Fruit fly (Drosophila melanogaster) whole organism, embryonic: ENCODE results near the gene CG5892.

ENCODE experiments used
- Ada2b ChIP-seq: fragments of 200-800 bp; sonication (Bioruptor generic); IDR thresholded peaks from 2 replicates; pipeline ENCODE4 v1.3.6; 2022; ENCODE audit warnings: missing biosample characterization, missing genetic modification characterization
- CG10274 ChIP-seq: fragments of 200-800 bp; sonication (Bioruptor generic); optimal IDR thresholded peaks from 3 replicates; lab custom pipeline; 2017; ENCODE audit warnings: missing biosample characterization, mild to moderate bottlenecking, missing genetic modification characterization
- CG10431 ChIP-seq: fragments of 200-800 bp; sonication (Bioruptor generic); optimal IDR thresholded peaks from 3 replicates; lab custom pipeline; 2018; ENCODE audit warnings: missing biosample characterization, mild to moderate bottlenecking, missing genetic modification characterization
- CG10654 ChIP-seq: fragments of 200-800 bp; sonication (Bioruptor generic); optimal IDR thresholded peaks from 2 replicates; lab custom pipeline; 2016; ENCODE audit warnings: missing biosample characterization, missing genetic modification characterization
- CG11093 ChIP-seq: fragments of 200-800 bp; sonication (Bioruptor generic); IDR thresholded peaks from 3 replicates; pipeline ENCODE4 v1.3.6; 2022; ENCODE audit warnings: missing biosample characterization, missing genetic modification characterization
- CG11456 ChIP-seq: fragments of 200-800 bp; sonication (Bioruptor generic); IDR thresholded peaks from 3 replicates; pipeline ENCODE4 v1.3.6; 2022; ENCODE audit warnings: missing biosample characterization, missing genetic modification characterization
- CG11696 ChIP-seq: fragments of 200-800 bp; sonication (Bioruptor generic); IDR thresholded peaks from 2 replicates; pipeline ENCODE4 v1.3.6; 2022; ENCODE audit warnings: missing biosample characterization, missing genetic modification characterization
- CG12769 ChIP-seq: fragments of 200-800 bp; sonication (Bioruptor generic); optimal IDR thresholded peaks from 2 replicates; lab custom pipeline; 2019; ENCODE audit warnings: missing biosample characterization, mild to moderate bottlenecking, missing genetic modification characterization, moderate library complexity
- CG13624 ChIP-seq: fragments of 200-800 bp; sonication (Bioruptor generic); optimal IDR thresholded peaks from 2 replicates; lab custom pipeline; 2016; ENCODE audit warnings: missing biosample characterization, missing genetic modification characterization
- CG15073 ChIP-seq: fragments of 200-800 bp; sonication (Bioruptor generic); optimal IDR thresholded peaks from 2 replicates; lab custom pipeline; 2016; ENCODE audit warnings: missing biosample characterization, missing genetic modification characterization
- CG1647 ChIP-seq: fragments of 200-800 bp; sonication (Bioruptor generic); optimal IDR thresholded peaks from 3 replicates; lab custom pipeline; 2016; ENCODE audit warnings: missing biosample characterization, missing genetic modification characterization
- CG18262 ChIP-seq: fragments of 200-800 bp; optimal IDR thresholded peaks from 3 replicates; lab custom pipeline; 2019; ENCODE audit warnings: missing biosample characterization, mild to moderate bottlenecking, missing genetic modification characterization, moderate library complexity
- CG2116 ChIP-seq: fragments of 200-800 bp; sonication (Bioruptor generic); optimal IDR thresholded peaks from 3 replicates; lab custom pipeline; 2018; ENCODE audit warnings: missing biosample characterization, mild to moderate bottlenecking, missing genetic modification characterization
- CG2875 ChIP-seq: fragments of 200-800 bp; sonication (Bioruptor generic); optimal IDR thresholded peaks from 2 replicates; lab custom pipeline; 2017; ENCODE audit warnings: missing biosample characterization, mild to moderate bottlenecking, missing genetic modification characterization, missing genetic modification reagents
- CG30403 ChIP-seq: fragments of 200-800 bp; sonication (Bioruptor generic); optimal IDR thresholded peaks from 3 replicates; lab custom pipeline; 2016; ENCODE audit warnings: missing biosample characterization, missing genetic modification characterization
- CG32767 ChIP-seq: fragments of 200-800 bp; sonication (Bioruptor generic); IDR thresholded peaks from 2 replicates; pipeline ENCODE4 v1.3.6; 2022; ENCODE audit warnings: missing biosample characterization, missing genetic modification characterization
- CG34376 ChIP-seq: fragments of 200-800 bp; sonication (Bioruptor generic); optimal IDR thresholded peaks from 2 replicates; lab custom pipeline; 2018; ENCODE audit warnings: missing biosample characterization, mild to moderate bottlenecking, missing genetic modification characterization
- CG3726 ChIP-seq: fragments of 200-800 bp; sonication (Bioruptor generic); IDR thresholded peaks from 3 replicates; pipeline ENCODE4, ENCODE4 v1.3.6; 2022; ENCODE audit warnings: missing biosample characterization, missing genetic modification characterization
- CG42726 ChIP-seq: fragments of 200-800 bp; sonication (Bioruptor generic); IDR thresholded peaks from 2 replicates; pipeline ENCODE4 v1.3.6; 2022; ENCODE audit warnings: missing biosample characterization, missing genetic modification characterization; ENCODE audit not compliant: partially characterized antibody
- CG7556 ChIP-seq: fragments of 200-800 bp; sonication (Bioruptor generic); optimal IDR thresholded peaks from 2 replicates; lab custom pipeline; 2017; ENCODE audit warnings: missing biosample characterization, mild to moderate bottlenecking, missing genetic modification characterization
- CTCF ChIP-seq: fragments of 200-800 bp; sonication (Bioruptor generic); optimal IDR thresholded peaks from 2 replicates; lab custom pipeline; 2017; ENCODE audit warnings: missing biosample characterization, mild to moderate bottlenecking, missing genetic modification characterization, moderate library complexity
- Dll ChIP-seq: fragments of 200-800 bp; sonication (Bioruptor generic); IDR thresholded peaks from 4 replicates; pipeline ENCODE4 v1.3.6; 2022; ENCODE audit warnings: missing biosample characterization, missing genetic modification characterization; ENCODE audit not compliant: partially characterized antibody
- Gsc ChIP-seq: fragments of 200-800 bp; sonication (Bioruptor generic); IDR thresholded peaks from 2 replicates; pipeline ENCODE4 v1.3.6; 2022; ENCODE audit warnings: missing biosample characterization, missing genetic modification characterization
- H15 ChIP-seq: fragments of 200-800 bp; sonication (Bioruptor generic); IDR thresholded peaks from 3 replicates; pipeline ENCODE4 v1.3.6; 2022; ENCODE audit warnings: missing biosample characterization, missing genetic modification characterization
- Hsf ChIP-seq: fragments of 200-800 bp; sonication (Bioruptor generic); optimal IDR thresholded peaks from 3 replicates; lab custom pipeline; 2016; ENCODE audit warnings: missing biosample characterization, missing genetic modification characterization
- MTF-1 ChIP-seq: fragments of 200-800 bp; sonication (Bioruptor generic); optimal IDR thresholded peaks from 2 replicates; lab custom pipeline; 2018; ENCODE audit warnings: missing biosample characterization, mild to moderate bottlenecking, missing genetic modification characterization, borderline replicate concordance
- Mrtf ChIP-seq: fragments of 200-800 bp; sonication (Bioruptor generic); IDR thresholded peaks from 3 replicates; pipeline ENCODE4 v1.3.6; 2022; ENCODE audit warnings: missing biosample characterization, missing genetic modification characterization
- NK7.1 ChIP-seq: fragments of 200-800 bp; sonication (Bioruptor generic); optimal IDR thresholded peaks from 3 replicates; lab custom pipeline; 2016; ENCODE audit warnings: missing biosample characterization, missing genetic modification characterization
- Rfx ChIP-seq: fragments of 200-800 bp; sonication (Bioruptor generic); IDR thresholded peaks from 2 replicates; pipeline ENCODE4 v1.3.6; 2022; ENCODE audit warnings: missing biosample characterization, missing genetic modification characterization
- Sox102F ChIP-seq: fragments of 200-800 bp; sonication (Bioruptor generic); optimal IDR thresholded peaks from 2 replicates; lab custom pipeline; 2018; ENCODE audit warnings: missing biosample characterization, mild to moderate bottlenecking, missing genetic modification characterization, moderate library complexity
- Taf1 ChIP-seq: fragments of 200-800 bp; sonication (Bioruptor generic); IDR thresholded peaks from 2 replicates; pipeline ENCODE4 v1.3.6; 2022; ENCODE audit warnings: missing biosample characterization, missing genetic modification characterization
- aop ChIP-seq: fragments of 200-800 bp; sonication (Bioruptor generic); IDR thresholded peaks from 2 replicates; pipeline ENCODE4 v1.3.6; 2022; ENCODE audit warnings: missing biosample characterization, missing genetic modification characterization
- bab2 ChIP-seq: fragments of 200-800 bp; sonication (Bioruptor generic); optimal IDR thresholded peaks from 2 replicates; lab custom pipeline; 2016; ENCODE audit warnings: missing biosample characterization, missing genetic modification characterization
- bowl ChIP-seq: fragments of 200-800 bp; sonication (Bioruptor generic); IDR thresholded peaks from 2 replicates; pipeline ENCODE4 v1.3.6; 2022; ENCODE audit warnings: missing biosample characterization, missing genetic modification characterization
- dati ChIP-seq: fragments of 200-800 bp; sonication (Bioruptor generic); IDR thresholded peaks from 2 replicates; pipeline ENCODE4 v1.3.6; 2022; ENCODE audit warnings: missing biosample characterization, missing genetic modification characterization
- ems ChIP-seq: fragments of 200-800 bp; sonication (Bioruptor generic); optimal IDR thresholded peaks from 3 replicates; lab custom pipeline; 2016; ENCODE audit warnings: missing biosample characterization, missing genetic modification characterization
- fd96Cb ChIP-seq: fragments of 200-800 bp; sonication (Bioruptor generic); optimal IDR thresholded peaks from 2 replicates; lab custom pipeline; 2018; ENCODE audit warnings: missing biosample characterization, mild to moderate bottlenecking, missing genetic modification characterization, moderate library complexity
- gem ChIP-seq: fragments of 200-800 bp; sonication (Bioruptor generic); optimal IDR thresholded peaks from 2 replicates; lab custom pipeline; 2019; ENCODE audit warnings: missing biosample characterization, mild to moderate bottlenecking, missing genetic modification characterization, moderate library complexity
- gro ChIP-seq: fragments of 200-800 bp; sonication (Bioruptor generic); optimal IDR thresholded peaks from 2 replicates; lab custom pipeline; 2016; ENCODE audit warnings: missing biosample characterization, missing genetic modification characterization
- insv ChIP-seq, 2 experiments: fragments of 200-800 bp; sonication (Bioruptor generic); optimal IDR thresholded peaks; 3 replicates each; lab custom pipeline; 2016 to 2018; ENCODE audit warnings: missing biosample characterization in 2 of 2, missing genetic modification characterization in 2 of 2
- lab ChIP-seq: fragments of 200-800 bp; sonication (Bioruptor generic); optimal IDR thresholded peaks from 3 replicates; lab custom pipeline; 2017; ENCODE audit warnings: missing biosample characterization, missing genetic modification characterization, mild to moderate bottlenecking, moderate library complexity, missing genetic modification reagents
- luna ChIP-seq: fragments of 200-800 bp; sonication (Bioruptor generic); optimal IDR thresholded peaks from 2 replicates; lab custom pipeline; 2016; ENCODE audit warnings: missing biosample characterization, missing genetic modification characterization
- p53 ChIP-seq: fragments of 200-800 bp; sonication (Bioruptor generic); optimal IDR thresholded peaks from 2 replicates; lab custom pipeline; 2016; ENCODE audit warnings: missing biosample characterization, missing genetic modification characterization
- pho ChIP-seq: fragments of 200-800 bp; sonication (Bioruptor generic); optimal IDR thresholded peaks from 2 replicates; lab custom pipeline; 2016; ENCODE audit warnings: missing biosample characterization, missing genetic modification characterization
- ranshi ChIP-seq: fragments of 200-800 bp; sonication (Bioruptor generic); IDR thresholded peaks from 2 replicates; pipeline ENCODE4 v1.3.6; 2022; ENCODE audit warnings: missing biosample characterization, missing genetic modification characterization
- sens-2 ChIP-seq: fragments of 200-800 bp; sonication (Bioruptor generic); IDR thresholded peaks from 2 replicates; pipeline ENCODE4 v1.3.6; 2022; ENCODE audit warnings: missing biosample characterization, missing genetic modification characterization
- sna ChIP-seq: fragments of 200-800 bp; sonication (Bioruptor generic); IDR thresholded peaks from 2 replicates; pipeline ENCODE4 v1.3.6; 2022; ENCODE audit warnings: missing biosample characterization, missing genetic modification characterization; ENCODE audit not compliant: partially characterized antibody
- tap ChIP-seq: fragments of 200-800 bp; optimal IDR thresholded peaks from 3 replicates; lab custom pipeline; 2019; ENCODE audit warnings: missing biosample characterization, mild to moderate bottlenecking, missing genetic modification characterization, moderate library complexity
- tin ChIP-seq: fragments of 200-800 bp; sonication (Bioruptor generic); optimal IDR thresholded peaks from 3 replicates; lab custom pipeline; 2016; ENCODE audit warnings: missing biosample characterization, missing genetic modification characterization
- tio ChIP-seq: fragments of 200-800 bp; sonication (Bioruptor generic); optimal IDR thresholded peaks from 2 replicates; lab custom pipeline; 2017; ENCODE audit warnings: missing biosample characterization, missing genetic modification characterization, inconsistent platforms
- tna ChIP-seq: fragments of 200-800 bp; sonication (Bioruptor generic); IDR thresholded peaks from 2 replicates; pipeline ENCODE4 v1.3.6; 2022; ENCODE audit warnings: missing biosample characterization, missing genetic modification characterization; ENCODE audit not compliant: partially characterized antibody
- wdn ChIP-seq: fragments of 200-800 bp; sonication (Bioruptor generic); IDR thresholded peaks from 2 replicates; pipeline ENCODE4 v1.3.6; 2022; ENCODE audit warnings: missing biosample characterization, missing genetic modification characterization
- wek ChIP-seq: fragments of 200-800 bp; sonication (Bioruptor generic); optimal IDR thresholded peaks from 3 replicates; lab custom pipeline; 2018; ENCODE audit warnings: missing biosample characterization, mild to moderate bottlenecking, missing genetic modification characterization, moderate library complexity

CG5892 gene

DNA sequence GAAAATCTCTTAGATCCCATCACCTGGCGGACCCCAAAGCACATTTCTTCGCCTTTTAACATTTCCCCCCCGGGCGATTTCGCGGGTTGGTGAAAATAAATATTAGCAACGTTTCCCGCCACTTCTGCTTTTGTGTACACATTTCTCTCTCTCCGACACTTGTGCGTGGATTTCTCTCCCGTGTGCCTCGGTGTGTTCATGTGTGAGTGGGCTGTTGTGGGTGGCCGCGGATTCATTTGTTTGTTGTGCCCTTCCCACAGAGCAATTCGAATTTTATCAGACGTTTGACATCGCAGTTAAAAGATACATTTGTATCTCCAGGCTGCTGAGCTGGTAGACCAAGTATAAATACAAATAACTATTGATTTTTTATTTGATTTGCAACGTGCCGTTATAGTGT, 18.2 kb upstream of the CG5892 start (continued):
- TF ChIP-seq CG1647 (GFP tag; lab: Kevin White, UChicago) (no peak), NK7.1 (GFP tag; lab: Kevin White, UChicago) (no peak), CG10274 (no peak), gro (GFP tag; lab: Kevin White, UChicago) (no peak), Dll (GFP tag; lab: Robert Waterston, UW) (no peak), lab (GFP tag; lab: Kevin White, UChicago) (peak; percentile 33), wek (GFP tag; lab: Kevin White, UChicago) (no peak), p53 (GFP tag; lab: Kevin White, UChicago) (no peak), fd96Cb (no peak), pho (GFP tag; lab: Kevin White, UChicago) (no peak), sna (GFP tag; lab: Robert Waterston, UW) (no peak), CG42726 (GFP tag; lab: Robert Waterston, UW) (no peak), CG11093 (GFP tag; lab: Robert Waterston, UW) (no peak), luna (no peak), CG3726 (GFP tag; lab: Robert Waterston, UW) (no peak), ranshi (GFP tag; lab: Robert Waterston, UW) (0 out of 2 replicates have a peak, but pooled peaks have one; percentile 15), tin (GFP tag; lab: Kevin White, UChicago) (no peak), tna (no peak), CTCF (GFP tag; lab: Kevin White, UChicago) (no peak), CG18262 (tag; lab: Kevin White, UChicago) (no peak), CG2875 (GFP tag; lab: Kevin White, UChicago) (no peak), CG7556 (GFP tag; lab: Kevin White, UChicago) (peak; percentile 21), CG15073 (no peak), sens-2 (GFP tag; lab: Robert Waterston, UW) (no peak), Ada2b (GFP tag; lab: Robert Waterston, UW) (peak; percentile 34; the same call in 1 of the 2 replicates), H15 (GFP tag; lab: Robert Waterston, UW) (no peak), gem (tag; lab: Kevin White, UChicago) (no peak), CG12769 (tag; lab: Kevin White, UChicago) (no peak), bowl (no peak), aop (GFP tag; lab: Robert Waterston, UW) (no peak), CG34376 (GFP tag; lab: Kevin White, UChicago) (no peak), CG30403 (no peak), insv (GFP tag; optimal IDR thresholded peaks at IDR 0.05; lab: Kevin White, UChicago) (no peak), CG2116 (GFP tag; lab: Kevin White, UChicago) (no peak), MTF-1 (GFP tag; lab: Kevin White, UChicago) (no peak), Hsf (GFP tag; lab: Kevin White, UChicago) (no peak), Sox102F (GFP tag; lab: Kevin White, UChicago) (no peak), CG11696 (GFP tag; lab: Robert Waterston, UW) (no peak), Taf1 (GFP tag; lab: Robert Waterston, UW) (no peak), wdn (GFP tag; lab: Robert Waterston, UW) (no peak), Mrtf (GFP tag; lab: Robert Waterston, UW) (no peak), CG11456 (no peak; the same call in 2 of the 3 replicates), CG13624 (GFP tag; lab: Kevin White, UChicago) (no peak), bab2 (GFP tag; lab: Kevin White, UChicago) (no peak), dati (GFP tag; lab: Robert Waterston, UW) (no peak), Gsc (GFP tag; lab: Robert Waterston, UW) (no peak), CG10654 (GFP tag; lab: Kevin White, UChicago) (no peak), CG10431 (no peak), ems (GFP tag; lab: Kevin White, UChicago) (no peak), CG32767 (peak; percentile 59; the same call in 1 of the 2 replicates), Rfx (GFP tag; lab: Robert Waterston, UW) (peak; percentile 67), tio (GFP tag; lab: Kevin White, UChicago) (no peak), tap (tag; lab: Kevin White, UChicago) (no peak)
